Fruit fly (Drosophila melanogaster) S2 (cell line): ENCODE measurements around the gene CG32806.

Source experiments
- CG8478 ChIP-seq: fragments of >200 bp; optimal IDR thresholded peaks from 2 replicates; lab custom pipeline; 2018
- CTCF ChIP-seq, 2 experiments: fragments of >200 bp; optimal IDR thresholded peaks; 2 replicates each; lab custom pipeline; 2018

DNA sequence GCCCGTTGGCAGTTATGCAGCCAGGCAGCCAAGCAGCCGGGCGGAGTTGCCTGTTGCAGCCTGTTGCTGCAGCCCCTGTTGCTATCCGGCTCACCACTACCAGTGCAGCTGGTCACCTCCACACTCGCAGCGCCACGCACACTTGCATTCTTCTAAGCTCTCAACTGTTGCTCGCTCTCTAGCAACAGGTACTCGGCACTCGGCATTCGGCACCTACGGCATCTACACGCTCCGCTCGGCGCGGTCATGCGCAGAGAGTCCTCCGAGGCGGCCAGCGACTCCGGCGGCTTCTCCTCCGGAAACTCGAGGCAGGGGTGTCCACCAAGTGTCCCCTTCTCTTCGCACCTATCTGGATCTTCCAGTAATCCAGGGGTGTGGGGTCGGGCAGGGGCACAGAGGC lies 21.8 kb downstream of the CG32806 start:
- no peak for TF ChIP-seq CG8478 (lab: Kevin White, UChicago)
- TF ChIP-seq CTCF (optimal IDR thresholded peaks at IDR 0.05; lab: Kevin White, UChicago): no peak
